Worm (Caenorhabditis elegans) whole organism, L3 larva: ENCODE data around the gene F57A10.2.
"Not testable (repeated sequence)": the region's sequence is repeated elsewhere in the genome, so short reads cannot be mapped to it uniquely, and the experiment has no call there.

Experiments used
- ceh-82 ChIP-seq: fragments of 150-350 bp; optimal IDR thresholded peaks from 2 replicates; lab custom pipeline; 2014; ENCODE audit warnings: missing biosample characterization, missing genetic modification characterization
- nhr-77 ChIP-seq: fragments of 150-350 bp; optimal IDR thresholded peaks from 2 replicates; lab custom pipeline; 2014; ENCODE audit warnings: missing biosample characterization, missing genetic modification characterization
- skn-1 ChIP-seq: fragments of 150-350 bp; optimal IDR thresholded peaks from 2 replicates; lab custom pipeline; 2014; ENCODE audit warnings: missing biosample characterization, missing genetic modification characterization

ce11 chrV:15744366-15744765 is 22.0 kb upstream of the F57A10.2 start, which contains the start of gene str-19:
- TF ChIP-seq skn-1; ceh-82 (tag; lab: Kevin White, UChicago); nhr-77: not testable (repeated sequence)
